Worm (Caenorhabditis elegans): ENCODE results near the gene cld-1.

cld-1 gene

DNA sequence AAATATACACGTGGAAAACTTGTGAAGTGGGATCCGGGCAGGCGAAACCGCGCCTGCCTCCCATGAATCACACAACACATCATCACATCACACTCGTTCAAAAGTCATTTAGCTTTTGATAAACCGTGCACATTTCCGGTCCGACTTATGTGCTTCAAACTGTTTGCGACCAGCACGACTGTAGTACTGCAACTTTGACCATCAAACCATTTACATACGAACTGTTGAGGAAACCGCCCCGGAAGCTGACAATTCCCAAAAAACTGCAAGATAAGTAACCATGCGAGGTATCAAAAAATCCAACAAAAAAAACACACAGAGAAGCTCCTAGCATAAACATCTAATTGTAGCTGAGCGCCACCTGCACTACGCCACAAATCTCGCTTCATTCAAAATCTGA lies 36.7 kb upstream of the cld-1 start:
- no peak for TF ChIP-seq tbx-9 (tag; optimal IDR thresholded peaks at IDR 0.05; ENCODE audit: borderline replicate concordance)
- no peak for TF ChIP-seq Y56A3A.18 (GFP tag; IDR thresholded peaks at IDR 0.05)
- TF ChIP-seq B0019.2 (GFP tag; conservative IDR thresholded peaks at IDR 0.05) = no peak
- no peak for TF ChIP-seq T07F8.4 (tag; optimal IDR thresholded peaks at IDR 0.05)
- TF ChIP-seq tbp1 (GFP tag; optimal IDR thresholded peaks at IDR 0.05) = no peak
- no peak for TF ChIP-seq madf-3 (GFP tag; IDR thresholded peaks at IDR 0.05)

DNA sequence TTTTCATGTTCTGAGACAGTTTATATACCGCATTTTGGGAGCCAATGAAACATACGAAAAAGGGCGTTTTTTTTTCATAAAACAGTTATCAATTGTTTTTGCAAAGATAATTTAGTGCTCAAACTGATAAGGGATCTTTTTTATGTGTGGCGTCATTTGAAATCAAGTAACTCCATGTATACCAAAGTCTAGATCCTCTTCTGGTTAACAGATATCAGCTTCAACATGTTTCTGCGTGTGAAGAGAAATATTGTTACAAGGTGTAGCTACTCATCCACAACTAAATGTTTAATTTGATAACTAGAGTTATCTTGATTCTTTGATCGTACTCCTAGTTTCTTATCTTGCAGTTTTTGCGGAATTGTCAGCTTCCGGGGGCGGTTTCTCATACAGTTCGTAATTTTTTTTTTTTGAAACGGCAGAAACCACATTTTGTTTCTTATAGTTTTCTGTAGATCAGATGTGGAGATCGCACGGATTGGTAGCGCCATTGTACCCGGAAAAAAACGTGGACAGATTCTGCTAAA lies 36.0 kb upstream of the cld-1 start:
- TF ChIP-seq nhr-80 (tag; optimal IDR thresholded peaks at IDR 0.05) (peak; percentile 59), atf-7 (tag; optimal IDR thresholded peaks at IDR 0.05) (no peak)

DNA sequence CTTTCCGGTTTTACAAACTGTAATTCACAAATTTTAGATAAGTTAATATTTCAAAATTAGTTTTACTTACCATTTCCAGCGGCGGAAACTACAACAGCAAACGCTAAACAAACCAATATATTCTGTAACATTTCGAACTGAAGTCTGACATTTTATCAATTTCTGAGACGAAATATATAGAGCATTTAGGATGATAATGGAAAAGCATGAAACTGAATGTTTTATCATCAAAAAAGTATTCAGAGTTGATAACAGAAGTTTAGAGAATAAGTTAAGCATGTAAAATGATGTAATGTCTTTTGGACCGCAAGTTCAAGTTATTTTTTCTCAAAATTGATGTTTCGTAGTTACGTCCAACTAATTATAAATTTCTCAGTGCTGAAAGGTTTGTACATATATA lies 33.1 kb upstream of the cld-1 start, which contains the start of gene F55G11.2:
F55G11.2 (minus strand) TSS at position 149 of the 400 bp plus-strand sequence.
- no peak for TF ChIP-seq lsy-27 (tag; optimal IDR thresholded peaks at IDR 0.05; ENCODE audit: borderline replicate concordance, insufficient read depth)
- no peak for TF ChIP-seq lin-26 (GFP tag; IDR thresholded peaks at IDR 0.05)
- TF ChIP-seq ztf-25 (GFP tag; IDR thresholded peaks at IDR 0.05) = no peak
- TF ChIP-seq nhr-80 (tag; optimal IDR thresholded peaks at IDR 0.05) = peak; percentile 55
- no peak for TF ChIP-seq F33H1.4 (GFP tag; IDR thresholded peaks at IDR 0.05)

DNA sequence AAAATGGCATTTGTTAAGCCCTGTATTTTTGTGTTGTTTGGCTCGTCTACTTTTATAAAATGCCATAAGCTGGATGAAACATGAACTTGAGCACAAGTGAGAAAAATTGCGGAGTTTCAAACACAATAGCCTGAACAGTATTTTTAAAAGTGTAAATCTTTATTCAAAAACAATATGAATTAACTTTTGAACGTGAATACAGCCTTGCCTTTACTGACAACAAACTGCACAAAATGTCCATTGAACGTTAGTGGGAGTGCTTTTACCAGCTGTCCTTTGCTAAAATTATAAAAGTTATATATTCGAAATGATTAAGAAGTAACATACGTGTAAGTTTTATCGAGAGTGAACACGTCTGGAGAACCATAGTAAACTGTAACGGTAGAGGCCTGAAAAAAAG lies 31.2 kb upstream of the cld-1 start:
- TF ChIP-seq hlh-26 (GFP tag; conservative IDR thresholded peaks at IDR 0.05) (no peak), nfyb-1 (GFP tag; IDR thresholded peaks at IDR 0.05) (no peak), rec-8 (tag; optimal IDR thresholded peaks at IDR 0.05) (no peak), Y56A3A.18 (GFP tag; IDR thresholded peaks at IDR 0.05) (no peak), lsl-1 (GFP tag; optimal IDR thresholded peaks at IDR 0.05) (no peak), nhr-27 (tag; optimal IDR thresholded peaks at IDR 0.05) (no peak), sea-2 (GFP tag; IDR thresholded peaks at IDR 0.05) (no peak), lag-1 (GFP tag; IDR thresholded peaks at IDR 0.05) (no peak)

DNA sequence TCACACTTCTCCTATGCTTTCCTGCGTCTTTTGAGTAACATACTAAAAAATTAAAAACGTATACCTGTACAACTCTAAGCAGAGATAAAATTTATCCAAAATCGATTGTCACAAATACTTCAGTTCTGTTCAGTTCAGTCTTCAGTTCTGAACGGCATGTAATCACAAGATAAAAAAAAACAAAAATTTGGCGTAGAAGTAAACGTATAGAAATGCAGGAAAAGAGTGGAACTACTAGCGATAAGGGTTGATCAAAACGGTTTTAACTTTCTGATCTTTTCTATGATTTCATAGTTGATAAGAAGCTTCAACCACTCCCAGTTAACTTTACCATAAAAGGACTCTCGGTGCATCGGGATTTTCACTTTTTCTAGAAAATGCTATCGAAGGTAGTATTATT lies 29.0 kb upstream of the cld-1 start, which contains the start of gene dod-22:
dod-22 (plus strand) TSS at position 301 of the 400 bp plus-strand sequence.
- no peak for TF ChIP-seq attf-6 (GFP tag; IDR thresholded peaks at IDR 0.05)
- TF ChIP-seq B0035.1 (tag; optimal IDR thresholded peaks at IDR 0.05) = no peak
- no peak for TF ChIP-seq ets-4 (GFP tag; optimal IDR thresholded peaks at IDR 0.05)
- no peak for TF ChIP-seq ztf-25 (GFP tag; IDR thresholded peaks at IDR 0.05)
- TF ChIP-seq ztf-28 (GFP tag; IDR thresholded peaks at IDR 0.05) = no peak
- TF ChIP-seq ccch-3 (GFP tag; optimal IDR thresholded peaks at IDR 0.05) = no peak
- no peak for TF ChIP-seq unc-130 (GFP tag; optimal IDR thresholded peaks at IDR 0.05)
- no peak for TF ChIP-seq ceh-58 (GFP tag; IDR thresholded peaks at IDR 0.05)
- no peak for TF ChIP-seq hrde-1 (tag; optimal IDR thresholded peaks at IDR 0.05; ENCODE audit: borderline replicate concordance)
- TF ChIP-seq F55B11.4 (tag; optimal IDR thresholded peaks at IDR 0.05; ENCODE audit: borderline replicate concordance, insufficient read depth) = no peak
- TF ChIP-seq ztf-22 (GFP tag; optimal IDR thresholded peaks at IDR 0.05) = no peak
- no peak for TF ChIP-seq aptf-2 (GFP tag; conservative IDR thresholded peaks at IDR 0.05)
- TF ChIP-seq F57A8.1 (GFP tag; optimal IDR thresholded peaks at IDR 0.05) = no peak
- no peak for TF ChIP-seq T07F8.4 (tag; optimal IDR thresholded peaks at IDR 0.05)
